Worm (Caenorhabditis elegans): ENCODE data around the gene nas-12.

nas-12 gene

ce11 chrIV:10180133-10180749 lies 43.6 kb upstream of the nas-12 start, which contains the start of gene gta-1:
gta-1 (plus strand) TSS chrIV:10180660.
- TF ChIP-seq crh-2 (tag; optimal IDR thresholded peaks at IDR 0.05) (peak; percentile 52), aly-2 (tag; optimal IDR thresholded peaks at IDR 0.05) (no peak), mdl-1 (tag; optimal IDR thresholded peaks at IDR 0.05) (no peak), F13H6.1 (tag; optimal IDR thresholded peaks at IDR 0.05) (no peak), Y55F3AM.14 (GFP tag; optimal IDR thresholded peaks at IDR 0.05) (no peak), snpc-4 (tag; optimal IDR thresholded peaks at IDR 0.05) (no peak), mab-5 (tag; optimal IDR thresholded peaks at IDR 0.05) (no peak), lin-11 (tag; optimal IDR thresholded peaks at IDR 0.05) (no peak), skn-1 (tag; optimal IDR thresholded peaks at IDR 0.05) (no peak), gmeb-1 (tag; optimal IDR thresholded peaks at IDR 0.05) (no peak), fos-1 (tag; optimal IDR thresholded peaks at IDR 0.05) (no peak), unc-39 (tag; optimal IDR thresholded peaks at IDR 0.05) (no peak), elt-3 (tag; optimal IDR thresholded peaks at IDR 0.05) (no peak), lsy-2 (tag; optimal IDR thresholded peaks at IDR 0.05) (peak in 1 of 2 experiments; percentile 34), unc-55 (GFP tag; optimal IDR thresholded peaks at IDR 0.05) (peak; percentile 65), nhr-77 (tag; optimal IDR thresholded peaks at IDR 0.05) (no peak), R02D3.7 (tag; optimal IDR thresholded peaks at IDR 0.05) (no peak), ztf-4 (tag; optimal IDR thresholded peaks at IDR 0.05) (peak; percentile 18), nhr-12 (tag; optimal IDR thresholded peaks at IDR 0.05) (no peak), ztf-1 (GFP tag; conservative IDR thresholded peaks at IDR 0.05) (no peak), C34F6.9 (tag; optimal IDR thresholded peaks at IDR 0.05) (peak; percentile 38), ceh-16 (tag; optimal IDR thresholded peaks at IDR 0.05) (no peak), elt-1 (tag; optimal IDR thresholded peaks at IDR 0.05) (no peak), nhr-23 (tag; optimal IDR thresholded peaks at IDR 0.05) (no peak), mbf-1 (tag; optimal IDR thresholded peaks at IDR 0.05) (no peak), sma-9 (GFP tag; optimal IDR thresholded peaks at IDR 0.05) (peak; percentile 20), sma-9 (tag; optimal IDR thresholded peaks at IDR 0.05) (no peak), nhr-11 (tag; optimal IDR thresholded peaks at IDR 0.05) (no peak), nhr-10 (tag; optimal IDR thresholded peaks at IDR 0.05) (no peak), lin-39 (tag; optimal IDR thresholded peaks at IDR 0.05) (no peak), ama-1 (optimal IDR thresholded peaks at IDR 0.05) (no peak), alr-1 (tag; optimal IDR thresholded peaks at IDR 0.05) (no peak), nhr-129 (tag; optimal IDR thresholded peaks at IDR 0.05) (peak; percentile 71), ztf-11 (tag; optimal IDR thresholded peaks at IDR 0.05) (no peak), sma-3 (GFP tag; optimal IDR thresholded peaks at IDR 0.05) (no peak), nhr-6 (tag; optimal IDR thresholded peaks at IDR 0.05) (no peak), ZK546.5 (tag; optimal IDR thresholded peaks at IDR 0.05) (no peak), nhr-25 (tag; optimal IDR thresholded peaks at IDR 0.05) (no peak), blmp-1 (tag; optimal IDR thresholded peaks at IDR 0.05; ENCODE audit: insufficient read depth) (peak; percentile 20)

DNA sequence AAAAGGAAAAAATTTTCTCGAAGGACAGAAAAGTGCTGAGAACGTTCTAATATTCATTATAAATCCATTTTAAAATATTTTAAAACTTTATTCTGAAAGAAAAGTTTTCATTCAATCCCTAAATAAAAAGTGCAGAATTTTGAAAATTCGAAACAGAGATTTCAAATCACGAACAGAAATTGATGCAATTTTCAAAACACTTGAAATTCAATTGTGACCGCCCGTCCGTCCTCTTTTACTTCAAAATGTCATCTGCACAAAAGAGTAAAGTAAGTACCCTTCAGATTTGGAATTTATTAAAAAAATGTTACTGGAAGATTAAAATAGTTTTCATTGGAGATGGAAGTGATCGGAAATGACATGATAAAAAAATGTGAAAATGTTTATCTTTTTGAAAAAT lies 35.3 kb upstream of the nas-12 start:
- no peak for TF ChIP-seq lsy-2 (tag; optimal IDR thresholded peaks at IDR 0.05)
- TF ChIP-seq ZK546.5 (tag; optimal IDR thresholded peaks at IDR 0.05): no peak
- TF ChIP-seq nhr-21 (tag; optimal IDR thresholded peaks at IDR 0.05): no peak
- TF ChIP-seq ztf-4 (tag; optimal IDR thresholded peaks at IDR 0.05): no peak
- no peak for TF ChIP-seq elt-1 (tag; optimal IDR thresholded peaks at IDR 0.05)
- TF ChIP-seq nhr-6 (tag; optimal IDR thresholded peaks at IDR 0.05): no peak
- no peak for TF ChIP-seq ama-1 (optimal IDR thresholded peaks at IDR 0.05)
- TF ChIP-seq peb-1 (tag; optimal IDR thresholded peaks at IDR 0.05): no peak
- no peak for TF ChIP-seq lin-13 (GFP tag; optimal IDR thresholded peaks at IDR 0.05)
- no peak for TF ChIP-seq unc-62 (GFP tag; optimal IDR thresholded peaks at IDR 0.05)
- no peak for TF ChIP-seq F13H6.1 (tag; optimal IDR thresholded peaks at IDR 0.05)
- TF ChIP-seq gmeb-1 (tag; optimal IDR thresholded peaks at IDR 0.05): no peak
- TF ChIP-seq nhr-129 (tag; optimal IDR thresholded peaks at IDR 0.05): no peak
- no peak for TF ChIP-seq Y55F3AM.14 (GFP tag; optimal IDR thresholded peaks at IDR 0.05)
- no peak for TF ChIP-seq R02D3.7 (tag; optimal IDR thresholded peaks at IDR 0.05)
- no peak for TF ChIP-seq C34F6.9 (tag; optimal IDR thresholded peaks at IDR 0.05)
- no peak for TF ChIP-seq dmd-4 (tag; optimal IDR thresholded peaks at IDR 0.05)

All from whole organism, L2 larva.